Worm (Caenorhabditis elegans): ENCODE data around the gene efhd-1.

Gene efhd-1

ce11 chrII:14155259-14156023 lies 23.2 kb upstream of the efhd-1 start, which contains the start of the genes rpl-43 and xrn-2 (continued):
- TF ChIP-seq cebp-2 (GFP tag; IDR thresholded peaks at IDR 0.05) (peak; percentile 89), Y53G8AR.9 (GFP tag; conservative IDR thresholded peaks at IDR 0.05) (peak; percentile 83), Y95B8A.8 (GFP tag; IDR thresholded peaks at IDR 0.05) (peak; percentile 89), ceh-40 (GFP tag; IDR thresholded peaks at IDR 0.05) (0 out of 2 replicates have a peak, but pooled peaks have one; percentile 2), ztf-25 (GFP tag; IDR thresholded peaks at IDR 0.05) (0 out of 2 replicates have a peak, but pooled peaks have one; percentile 45), madf-3 (GFP tag; IDR thresholded peaks at IDR 0.05) (peak; percentile 92), repo-1 (tag; optimal IDR thresholded peaks at IDR 0.05) (peak; percentile 56), B0336.3 (GFP tag; IDR thresholded peaks at IDR 0.05) (peak; percentile 95), F33H1.4 (GFP tag; IDR thresholded peaks at IDR 0.05) (peak; percentile 38), akir-1 (GFP tag; optimal IDR thresholded peaks at IDR 0.05) (no peak), efl-1 (GFP tag; optimal IDR thresholded peaks at IDR 0.05) (peak; percentile 7), F39B2.1 (GFP tag; IDR thresholded peaks at IDR 0.05) (peak; percentile 92), attf-5 (GFP tag; optimal IDR thresholded peaks at IDR 0.05) (peak; percentile 30), ets-4 (GFP tag; optimal IDR thresholded peaks at IDR 0.05) (no peak), snpc-4 (GFP tag; optimal IDR thresholded peaks at IDR 0.05) (peak; percentile 41), snpc-4 (tag; optimal IDR thresholded peaks at IDR 0.05) (peak in 2 of 4 experiments; percentile 11 to 54), C17E4.6 (GFP tag; IDR thresholded peaks at IDR 0.05) (peak; percentile 65; the same call in 1 of the 2 replicates), ceh-91 (GFP tag; IDR thresholded peaks at IDR 0.05) (no peak), somi-1 (GFP tag; optimal IDR thresholded peaks at IDR 0.05) (no peak), tlf-1 (GFP tag; optimal IDR thresholded peaks at IDR 0.05) (peak; percentile 72), dpff-1 (tag; optimal IDR thresholded peaks at IDR 0.05) (peak; percentile 65), snpc-3.4 (tag; optimal IDR thresholded peaks at IDR 0.05) (peak; percentile 84), ztf-26 (tag; optimal IDR thresholded peaks at IDR 0.05) (no peak), chd-7 (tag; optimal IDR thresholded peaks at IDR 0.05) (peak; percentile 82), nfyb-1 (GFP tag; IDR thresholded peaks at IDR 0.05) (peak; percentile 79), Y56A3A.18 (GFP tag; IDR thresholded peaks at IDR 0.05) (peak; percentile 79), zfh-2 (GFP tag; conservative IDR thresholded peaks at IDR 0.05) (peak; percentile 86), xnd-1 (tag; optimal IDR thresholded peaks at IDR 0.05) (peak; percentile 58), rec-8 (tag; optimal IDR thresholded peaks at IDR 0.05) (peak in 1 of 2 experiments; percentile 70), athp-1 (tag; optimal IDR thresholded peaks at IDR 0.05) (peak; percentile 69), lsy-27 (tag; optimal IDR thresholded peaks at IDR 0.05; ENCODE audit: borderline replicate concordance, insufficient read depth) (no peak), tbx-9 (tag; optimal IDR thresholded peaks at IDR 0.05; ENCODE audit: borderline replicate concordance) (peak; percentile 17), nhr-179 (tag; optimal IDR thresholded peaks at IDR 0.05) (no peak), ztf-3 (GFP tag; optimal IDR thresholded peaks at IDR 0.05) (no peak), ceh-79 (tag; optimal IDR thresholded peaks at IDR 0.05) (peak; percentile 35), ceh-58 (GFP tag; IDR thresholded peaks at IDR 0.05) (0 out of 2 replicates have a peak, but pooled peaks have one; percentile 12), ekl-4 (GFP tag; IDR thresholded peaks at IDR 0.05) (peak; percentile 89), rcor-1 (GFP tag; IDR thresholded peaks at IDR 0.05) (peak; percentile 72), nhr-27 (tag; optimal IDR thresholded peaks at IDR 0.05) (no peak), lir-1 (GFP tag; conservative IDR thresholded peaks at IDR 0.05) (0 out of 2 replicates have a peak, but pooled peaks have one; percentile 17), sdz-38 (tag; optimal IDR thresholded peaks at IDR 0.05) (no peak), bed-1 (GFP tag; IDR thresholded peaks at IDR 0.05) (peak; percentile 73; the same call in 1 of the 2 replicates)

Measured in whole organism, young adult.